Fruit fly (Drosophila melanogaster): Measurements from ENCODE around the gene DIP-gamma.

The DIP-gamma gene

dm6 chr3R:28880066-28880842, 89.9 kb downstream of the DIP-gamma start, which contains the start of the genes Nepl19 and Nepl20 (continued):
- TF ChIP-seq YL-1 (GFP tag; optimal IDR thresholded peaks at IDR 0.05): no peak
- TF ChIP-seq CG6813 (GFP tag; optimal IDR thresholded peaks at IDR 0.05): peak; percentile 72
- no peak for TF ChIP-seq luna (GFP tag; optimal IDR thresholded peaks at IDR 0.05)
- TF ChIP-seq CG13894 (tag; optimal IDR thresholded peaks at IDR 0.05): no peak
- TF ChIP-seq CG9876 (GFP tag; optimal IDR thresholded peaks at IDR 0.05): no peak
- peak; percentile 59 for TF ChIP-seq CG6254 (GFP tag; optimal IDR thresholded peaks at IDR 0.05)
- TF ChIP-seq CG10565 (GFP tag; optimal IDR thresholded peaks at IDR 0.05): no peak
- TF ChIP-seq sna (GFP tag; IDR thresholded peaks at IDR 0.05; ENCODE audit: partially characterized antibody): no peak
- TF ChIP-seq CG3281 (GFP tag; optimal IDR thresholded peaks at IDR 0.05): peak; percentile 79
- peak; percentile 88 for TF ChIP-seq gem (tag; optimal IDR thresholded peaks at IDR 0.05)
- TF ChIP-seq CG8281 (tag; optimal IDR thresholded peaks at IDR 0.05): peak; percentile 37
- peak; percentile 71 for TF ChIP-seq CG7357 (GFP tag; IDR thresholded peaks at IDR 0.05)
- peak; percentile 70 for TF ChIP-seq HmgZ (tag; optimal IDR thresholded peaks at IDR 0.05)
- TF ChIP-seq tgo (GFP tag; IDR thresholded peaks at IDR 0.05): peak; percentile 83
- no peak for TF ChIP-seq en (GFP tag; optimal IDR thresholded peaks at IDR 0.05)
- TF ChIP-seq hkb (optimal IDR thresholded peaks at IDR 0.05): no peak
- TF ChIP-seq hkb (GFP tag; IDR thresholded peaks at IDR 0.05): peak; percentile 78
- TF ChIP-seq p53 (GFP tag; optimal IDR thresholded peaks at IDR 0.05): no peak
- peak; percentile 64 for TF ChIP-seq Spps (tag; optimal IDR thresholded peaks at IDR 0.05)
- TF ChIP-seq sug (tag; optimal IDR thresholded peaks at IDR 0.05): peak; percentile 56
- TF ChIP-seq CG12104 (GFP tag; optimal IDR thresholded peaks at IDR 0.05): peak; percentile 67
- no peak for TF ChIP-seq CG15601 (tag; optimal IDR thresholded peaks at IDR 0.05)
- TF ChIP-seq CG11085 (GFP tag; IDR thresholded peaks at IDR 0.05): peak; percentile 61
- 0 out of 3 replicates have a peak, but pooled peaks have one; percentile 30 for TF ChIP-seq CG3726 (GFP tag; IDR thresholded peaks at IDR 0.05)
- TF ChIP-seq Blimp-1 (GFP tag; optimal IDR thresholded peaks at IDR 0.05): peak; percentile 78
- peak; percentile 60 for TF ChIP-seq E2f2 (GFP tag; IDR thresholded peaks at IDR 0.05)
- peak in 1 of 2 experiments; percentile 36 for TF ChIP-seq Hr78 (GFP tag; optimal IDR thresholded peaks at IDR 0.05)
- TF ChIP-seq CG7987 (GFP tag; optimal IDR thresholded peaks at IDR 0.05): peak; percentile 63
- peak; percentile 34 for TF ChIP-seq jumu (GFP tag; optimal IDR thresholded peaks at IDR 0.05)
- TF ChIP-seq twi (tag; optimal IDR thresholded peaks at IDR 0.05): peak; percentile 50
- TF ChIP-seq CG11456 (GFP tag; IDR thresholded peaks at IDR 0.05): peak; percentile 87
- TF ChIP-seq CG7271 (tag; optimal IDR thresholded peaks at IDR 0.05): no peak
- no peak for TF ChIP-seq prd (optimal IDR thresholded peaks at IDR 0.05)
- peak; percentile 88 for TF ChIP-seq prd (GFP tag; IDR thresholded peaks at IDR 0.05)
- peak; percentile 79 for TF ChIP-seq CG15269 (tag; optimal IDR thresholded peaks at IDR 0.05)
- TF ChIP-seq CG8388 (GFP tag; optimal IDR thresholded peaks at IDR 0.05): peak; percentile 76
- peak; percentile 86; the same call in 2 of the 3 replicates for TF ChIP-seq CG11695 (GFP tag; IDR thresholded peaks at IDR 0.05)
- peak; percentile 68 for TF ChIP-seq esg (GFP tag; conservative IDR thresholded peaks at IDR 0.05)
- TF ChIP-seq otp (GFP tag; IDR thresholded peaks at IDR 0.05): peak; percentile 77
- peak; percentile 89 for TF ChIP-seq dysf (GFP tag; IDR thresholded peaks at IDR 0.05)
- TF ChIP-seq chn (GFP tag; optimal IDR thresholded peaks at IDR 0.05): peak; percentile 44
- peak; percentile 45 for TF ChIP-seq Bteb2 (GFP tag; optimal IDR thresholded peaks at IDR 0.05)
- no peak for TF ChIP-seq CG8290 (GFP tag; optimal IDR thresholded peaks at IDR 0.05)
- peak in 1 of 2 experiments; percentile 92 for TF ChIP-seq CG8290 (tag; optimal IDR thresholded peaks at IDR 0.05)
- TF ChIP-seq CG4730 (GFP tag; IDR thresholded peaks at IDR 0.05): peak; percentile 79
- peak; percentile 26 for TF ChIP-seq CG2116 (GFP tag; optimal IDR thresholded peaks at IDR 0.05)
- peak; percentile 55 for TF ChIP-seq Hr3 (GFP tag; optimal IDR thresholded peaks at IDR 0.05)
- peak; percentile 2 for TF ChIP-seq ac (GFP tag; optimal IDR thresholded peaks at IDR 0.05)
- no peak for TF ChIP-seq unc-4 (GFP tag; IDR thresholded peaks at IDR 0.05; ENCODE audit: partially characterized antibody)
- TF ChIP-seq CG4360 (GFP tag; IDR thresholded peaks at IDR 0.05): peak; percentile 34; the same call in 1 of the 2 replicates

Measured in whole organism, embryonic.